Worm (Caenorhabditis elegans) whole organism, L4 larva: ENCODE measurements around the gene C24D10.2.
A peak's percentile ranks its signal among the peaks of the same experiment; 100 is the strongest.

Experiments
- D1046.2 ChIP-seq: fragments of 200-800 bp; sonication (Bioruptor generic); IDR thresholded peaks from 2 replicates; pipeline ENCODE4 v1.3.6; 2022; ENCODE audit warnings: missing genetic modification characterization, missing compliant biosample characterization
- ZK337.2 ChIP-seq: fragments of 200-800 bp; sonication (Bioruptor generic); IDR thresholded peaks from 2 replicates; pipeline ENCODE4 v1.3.6; 2022; ENCODE audit warnings: missing genetic modification reagents, missing genetic modification characterization, missing compliant biosample characterization
- aha-1 ChIP-seq: fragments of 150-350 bp; peaks from one replicate; lab custom pipeline; 2014; ENCODE audit warnings: missing biosample characterization, missing genetic modification characterization
- ama-1 ChIP-seq: fragments of 150-350 bp; optimal IDR thresholded peaks from 2 replicates; lab custom pipeline; 2014; ENCODE audit warnings: inconsistent platforms, mixed read lengths
- ceh-62 ChIP-seq: sonication (generic microtip); optimal IDR thresholded peaks from 2 replicates; lab custom pipeline; 2017; ENCODE audit warnings: missing biosample characterization, missing genetic modification characterization
- daf-16 ChIP-seq, 3 experiments: sonication (generic microtip); optimal IDR thresholded peaks; 2 replicates each; lab custom pipeline; 2016 to 2017; ENCODE audit warnings: missing genetic modification characterization in 3 of 3, missing genetic modification reagents in 3 of 3, mild to moderate bottlenecking in 2 of 3, missing compliant biosample characterization in 2 of 3, missing biosample characterization in 1 of 3, moderate library complexity in 1 of 3
- daf-19 ChIP-seq: fragments of 200-800 bp; sonication (Bioruptor generic); conservative IDR thresholded peaks from 2 replicates; pipeline ENCODE4 v1.3.6; 2022; ENCODE audit warnings: missing genetic modification characterization, missing compliant biosample characterization
- dmd-8 ChIP-seq: fragments of 200-800 bp; sonication (Bioruptor generic); IDR thresholded peaks from 2 replicates; pipeline ENCODE4 v1.3.6; 2022; ENCODE audit warnings: missing genetic modification characterization, missing compliant biosample characterization
- dve-1 ChIP-seq: sonication (generic microtip); optimal IDR thresholded peaks from 2 replicates; lab custom pipeline; 2017; ENCODE audit warnings: antibody characterized with exemption, mild to moderate bottlenecking, missing genetic modification characterization, missing compliant biosample characterization; ENCODE audit not compliant: insufficient read depth
- egl-43 ChIP-seq: fragments of 200-800 bp; sonication (Bioruptor generic); IDR thresholded peaks from 2 replicates; pipeline ENCODE4 v1.3.6; 2022; ENCODE audit warnings: missing genetic modification reagents, missing genetic modification characterization, missing compliant biosample characterization
- fkh-10 ChIP-seq: fragments of 150-350 bp; optimal IDR thresholded peaks from 2 replicates; lab custom pipeline; 2014; ENCODE audit warnings: missing biosample characterization, missing genetic modification reagents, missing genetic modification characterization
- hif-1 ChIP-seq, 2 experiments: sonication (generic microtip); optimal IDR thresholded peaks; 2 replicates each; lab custom pipeline; 2016 to 2017; ENCODE audit warnings: missing compliant biosample characterization in 2 of 2, missing genetic modification characterization in 2 of 2, missing genetic modification reagents in 2 of 2, missing genotype in 2 of 2, mild to moderate bottlenecking in 1 of 2
- hlh-11 ChIP-seq: fragments of 200-800 bp; sonication (Bioruptor generic); optimal IDR thresholded peaks from 2 replicates; lab custom pipeline; 2018; ENCODE audit warnings: mild to moderate bottlenecking, missing genetic modification characterization, missing compliant biosample characterization
- hlh-30 ChIP-seq: sonication (generic microtip); optimal IDR thresholded peaks from 2 replicates; lab custom pipeline; 2017; ENCODE audit warnings: antibody characterized with exemption, mild to moderate bottlenecking, missing genetic modification characterization, missing compliant biosample characterization; ENCODE audit not compliant: insufficient read depth
- hmg-1.1 ChIP-seq: fragments of 200-800 bp; sonication (Bioruptor generic); IDR thresholded peaks from 2 replicates; pipeline ENCODE4 v1.3.6; 2022; ENCODE audit warnings: missing genetic modification reagents, missing genetic modification characterization, missing compliant biosample characterization
- lsy-2 ChIP-seq, 2 experiments: fragments of 150-350 bp in 1 of 2; sonication (generic microtip) in 1 of 2; optimal IDR thresholded peaks; 2 replicates each; lab custom pipeline; 2014 to 2017; ENCODE audit warnings: missing biosample characterization in 2 of 2, missing genetic modification characterization in 2 of 2
- mdl-1 ChIP-seq, 2 experiments: fragments of 150-350 bp in 1 of 2; sonication (generic microtip) in 1 of 2; optimal IDR thresholded peaks; 2 replicates each; lab custom pipeline; 2014 to 2017; ENCODE audit warnings: missing biosample characterization in 2 of 2, missing genetic modification characterization in 2 of 2
- mep-1 ChIP-seq: fragments of 150-350 bp; sonication (generic microtip); optimal IDR thresholded peaks from 3 replicates; lab custom pipeline; 2014; ENCODE audit warnings: missing biosample characterization, missing genetic modification characterization
- mxl-2 ChIP-seq: fragments of 200-800 bp; sonication (Bioruptor generic); conservative IDR thresholded peaks from 2 replicates; pipeline ENCODE4 v1.3.6; 2022; ENCODE audit warnings: missing genetic modification reagents, missing genetic modification characterization, missing compliant biosample characterization
- mxl-3 ChIP-seq: fragments of 200-800 bp; sonication (Bioruptor generic); optimal IDR thresholded peaks from 2 replicates; lab custom pipeline; 2018; ENCODE audit warnings: mild to moderate bottlenecking, missing genetic modification characterization, missing compliant biosample characterization
- nhr-111 ChIP-seq: fragments of 200-800 bp; sonication (Bioruptor generic); optimal IDR thresholded peaks from 2 replicates; lab custom pipeline; 2018; ENCODE audit warnings: mild to moderate bottlenecking, missing genetic modification characterization, missing compliant biosample characterization
- nhr-28 ChIP-seq: fragments of 150-350 bp; optimal IDR thresholded peaks from 2 replicates; lab custom pipeline; 2014; ENCODE audit warnings: missing biosample characterization, missing genetic modification characterization
- nhr-6 ChIP-seq: fragments of 150-350 bp; optimal IDR thresholded peaks from 2 replicates; lab custom pipeline; 2014; ENCODE audit warnings: missing biosample characterization, missing genetic modification characterization
- nhr-76 ChIP-seq: fragments of 150-350 bp; optimal IDR thresholded peaks from 2 replicates; lab custom pipeline; 2014; ENCODE audit warnings: missing biosample characterization, missing genetic modification characterization
- nhr-77 ChIP-seq: fragments of 150-350 bp; optimal IDR thresholded peaks from 2 replicates; lab custom pipeline; 2014; ENCODE audit warnings: missing biosample characterization, missing genetic modification characterization
- pha-4 ChIP-seq, 2 experiments: fragments of 150-350 bp in 1 of 2; fragments of 200-800 bp in 1 of 2; sonication (Bioruptor generic) in 1 of 2; IDR thresholded peaks in 1 of 2; optimal IDR thresholded peaks in 1 of 2; 2 replicates each; pipeline versions ENCODE4 v1.3.6 to Lab custom; 2014 to 2022; ENCODE audit warnings: missing genetic modification characterization in 2 of 2, missing genetic modification reagents in 2 of 2, missing biosample characterization in 1 of 2, missing compliant biosample characterization in 1 of 2
- saeg-2 ChIP-seq: fragments of 200-800 bp; sonication (Bioruptor generic); IDR thresholded peaks from 2 replicates; pipeline ENCODE4 v1.3.6; 2022; ENCODE audit warnings: missing genetic modification reagents, missing genetic modification characterization, missing compliant biosample characterization
- sdz-12 ChIP-seq: fragments of 200-800 bp; sonication (Bioruptor generic); optimal IDR thresholded peaks from 2 replicates; lab custom pipeline; 2018; ENCODE audit warnings: mild to moderate bottlenecking, missing genetic modification characterization, missing compliant biosample characterization
- spr-1 ChIP-seq: sonication (generic microtip); optimal IDR thresholded peaks from 2 replicates; lab custom pipeline; 2016; ENCODE audit warnings: mild to moderate bottlenecking, missing genetic modification characterization, missing compliant biosample characterization
- tra-1 ChIP-seq: fragments of 200-800 bp; sonication (Bioruptor generic); IDR thresholded peaks from 2 replicates; pipeline ENCODE4 v1.3.6; 2022; ENCODE audit warnings: missing genetic modification reagents, missing genetic modification characterization, missing compliant biosample characterization
- unc-130 ChIP-seq: sonication (generic microtip); optimal IDR thresholded peaks from 2 replicates; lab custom pipeline; 2016; ENCODE audit warnings: missing genetic modification reagents, missing genetic modification characterization, missing compliant biosample characterization
- unc-62 ChIP-seq, 3 experiments: fragments of 150-350 bp in 1 of 3; sonication (generic microtip); optimal IDR thresholded peaks in 2 of 3; peaks in 1 of 3; 1 replicate in 1 of 3; 2 replicates in 2 of 3; lab custom pipeline; 2014 to 2017; ENCODE audit warnings: missing biosample characterization in 3 of 3, missing genetic modification characterization in 3 of 3, missing genetic modification reagents in 3 of 3, missing genotype in 1 of 3
- zag-1 ChIP-seq: fragments of 150-350 bp; optimal IDR thresholded peaks from 2 replicates; lab custom pipeline; 2014; ENCODE audit warnings: missing biosample characterization, missing genetic modification characterization
- ztf-7 ChIP-seq: fragments of 150-350 bp; optimal IDR thresholded peaks from 2 replicates; lab custom pipeline; 2014; ENCODE audit warnings: missing biosample characterization, missing genetic modification characterization

Gene C24D10.2

DNA sequence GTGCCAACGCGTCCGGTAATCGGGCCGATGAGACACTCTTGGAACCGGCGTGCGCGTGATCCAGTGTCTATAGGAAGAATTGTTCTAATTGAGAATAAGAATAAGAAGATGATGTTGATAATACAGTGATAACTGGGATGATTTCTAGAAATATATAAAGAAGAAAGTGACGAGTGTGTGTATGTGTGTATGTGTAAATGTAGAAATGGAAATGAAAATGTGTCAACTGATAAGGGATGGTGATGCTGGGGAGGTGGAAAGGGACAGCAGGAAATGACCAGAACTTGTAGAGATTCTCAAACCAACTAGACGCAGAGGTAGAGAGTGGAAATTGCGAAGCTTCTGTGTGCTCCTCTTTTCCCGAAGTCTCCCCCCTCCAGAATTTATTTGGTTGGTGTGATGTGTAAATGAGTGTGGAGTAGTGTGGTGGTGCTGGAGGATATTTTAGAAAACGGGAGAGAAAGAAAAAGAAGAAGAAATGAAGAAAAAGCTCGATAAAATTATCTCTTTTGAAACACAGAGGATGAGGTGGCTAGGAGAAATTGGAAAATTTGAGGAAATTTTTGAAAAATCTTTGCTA is 29.3 kb upstream of the C24D10.2 start (continued):
- no peak for TF ChIP-seq saeg-2 (GFP tag; lab: Robert Waterston, UW)
- no peak for TF ChIP-seq ama-1
- TF ChIP-seq sdz-12: no peak
- TF ChIP-seq aha-1 (tag; lab: Kevin White, UChicago): peak; percentile 81
- no peak for TF ChIP-seq pha-4 (GFP tag; IDR thresholded peaks at IDR 0.05; lab: Robert Waterston, UW)
- TF ChIP-seq pha-4 (tag; optimal IDR thresholded peaks at IDR 0.05; lab: Kevin White, UChicago): no peak
- TF ChIP-seq nhr-111 (GFP tag; lab: Kevin White, UChicago): no peak
- no peak for TF ChIP-seq ZK337.2 (GFP tag; lab: Robert Waterston, UW)
- no peak for TF ChIP-seq daf-16 (GFP tag; optimal IDR thresholded peaks at IDR 0.05; lab: Kevin White, UChicago)
- TF ChIP-seq daf-16 (tag; optimal IDR thresholded peaks at IDR 0.05; lab: Kevin White, UChicago): peak; percentile 61
- TF ChIP-seq zag-1 (tag; lab: Kevin White, UChicago): no peak
- no peak for TF ChIP-seq unc-130 (GFP tag; lab: Kevin White, UChicago)
- no peak for TF ChIP-seq nhr-76
- TF ChIP-seq nhr-6 (tag; lab: Kevin White, UChicago): no peak
- TF ChIP-seq D1046.2: no peak
- TF ChIP-seq nhr-77 (tag; lab: Kevin White, UChicago): peak; percentile 47
- TF ChIP-seq daf-19 (GFP tag; lab: Robert Waterston, UW): no peak
- TF ChIP-seq fkh-10 (GFP tag; lab: Kevin White, UChicago): no peak
- TF ChIP-seq hif-1 (tag; optimal IDR thresholded peaks at IDR 0.05; lab: Kevin White, UChicago): peak in 1 of 2 experiments; percentile 37
- TF ChIP-seq hlh-30 (tag; lab: Kevin White, UChicago): peak; percentile 57
- no peak for TF ChIP-seq egl-43 (GFP tag; lab: Robert Waterston, UW)
- no peak for TF ChIP-seq ceh-62 (tag; lab: Kevin White, UChicago)
- peak; percentile 62 for TF ChIP-seq hlh-11 (tag; lab: Kevin White, UChicago)
- TF ChIP-seq tra-1 (GFP tag; lab: Robert Waterston, UW): no peak
- TF ChIP-seq, all 104 proteins: peak for 13

DNA sequence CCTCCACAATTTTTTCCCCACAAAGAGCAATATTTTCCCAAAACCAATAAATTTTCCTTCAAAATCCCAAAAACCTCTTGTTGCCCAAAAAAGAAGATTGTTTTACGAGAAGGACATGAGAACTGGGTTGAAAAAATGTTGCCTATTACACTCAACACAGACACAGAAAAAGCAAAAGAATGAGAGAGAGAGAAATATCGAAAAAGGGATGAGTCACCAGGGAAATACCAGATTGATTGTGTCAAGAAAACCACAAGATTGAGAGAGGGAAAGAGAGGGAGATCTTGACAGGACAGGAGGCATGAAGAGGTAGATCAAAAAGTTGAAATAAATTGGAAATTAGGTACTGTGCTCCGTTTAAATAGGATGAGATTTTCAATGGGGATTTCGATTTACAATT is 28.3 kb upstream of the C24D10.2 start:
- peak; percentile 44 for TF ChIP-seq dve-1
- 0 out of 2 replicates have a peak, but pooled peaks have one; percentile 13 for TF ChIP-seq hmg-1.1 (GFP tag; lab: Robert Waterston, UW)
- TF ChIP-seq nhr-6 (tag; lab: Kevin White, UChicago): peak; percentile 31
- peak in 1 of 2 experiments; percentile 87 for TF ChIP-seq unc-62 (GFP tag; optimal IDR thresholded peaks at IDR 0.05 in 1 of 2; lab: Kevin White, UChicago)
- TF ChIP-seq unc-62 (tag; optimal IDR thresholded peaks at IDR 0.05; lab: Kevin White, UChicago): no peak
- peak; percentile 60 for TF ChIP-seq mep-1 (tag; lab: Kevin White, UChicago)
- peak in 1 of 2 experiments; percentile 22 for TF ChIP-seq lsy-2 (tag; optimal IDR thresholded peaks at IDR 0.05; lab: Kevin White, UChicago)
- no peak for TF ChIP-seq spr-1 (tag; lab: Kevin White, UChicago)
- TF ChIP-seq ztf-7 (tag; lab: Kevin White, UChicago): no peak
- no peak for TF ChIP-seq dmd-8 (GFP tag; lab: Robert Waterston, UW)
- TF ChIP-seq mxl-3: no peak

DNA sequence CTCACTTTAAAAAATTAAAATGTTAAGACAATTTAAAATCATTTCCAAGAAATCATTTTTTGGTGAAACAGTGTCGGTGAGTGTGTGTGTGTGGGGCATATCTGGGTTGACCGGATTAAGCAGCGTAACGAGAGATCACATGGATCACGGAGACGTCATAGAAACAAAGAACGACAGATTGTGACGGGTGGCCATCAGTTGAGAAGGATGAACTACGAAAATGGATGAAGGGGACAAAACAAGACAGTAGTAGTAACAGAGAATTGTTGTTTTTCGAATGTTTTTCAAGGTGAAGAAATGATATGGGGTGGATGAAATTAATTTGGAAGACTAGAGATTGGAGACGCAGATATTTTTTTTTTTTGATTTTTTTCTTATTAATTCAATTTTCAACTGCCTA is 26.6 kb upstream of the C24D10.2 start:
- TF ChIP-seq sdz-12 (no peak), mxl-2 (no peak), nhr-28 (peak; percentile 35), hlh-11 (tag; lab: Kevin White, UChicago) (no peak), hlh-30 (tag; lab: Kevin White, UChicago) (peak; percentile 38), aha-1 (tag; lab: Kevin White, UChicago) (peak; percentile 80), mdl-1 (tag; optimal IDR thresholded peaks at IDR 0.05; lab: Kevin White, UChicago) (peak in 1 of 2 experiments; percentile 11), nhr-6 (tag; lab: Kevin White, UChicago) (no peak), pha-4 (GFP tag; IDR thresholded peaks at IDR 0.05; lab: Robert Waterston, UW) (no peak), pha-4 (tag; optimal IDR thresholded peaks at IDR 0.05; lab: Kevin White, UChicago) (no peak)
